Worm (Caenorhabditis elegans): ENCODE data around the gene bus-2.

The bus-2 gene

DNA sequence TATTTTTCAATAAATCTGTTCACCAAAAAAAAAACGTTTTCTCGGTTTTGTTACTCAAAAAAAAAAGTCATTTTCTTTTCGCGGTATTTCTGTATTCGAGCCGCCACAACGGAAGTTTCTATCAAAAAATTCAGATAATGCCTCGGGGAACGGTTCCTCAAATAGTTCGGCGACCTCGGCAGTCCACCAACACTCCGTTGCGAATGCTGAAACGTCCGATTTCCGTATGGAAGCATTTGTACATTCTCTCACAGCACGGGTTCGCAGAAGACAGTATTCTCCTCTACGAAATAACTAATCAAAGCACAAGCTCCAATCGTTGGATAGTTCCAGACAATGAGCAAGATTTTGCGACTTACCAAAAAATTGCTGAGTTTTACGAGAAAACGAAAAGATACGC, 39.7 kb upstream of the bus-2 start, which contains the start of gene Y41D4B.4:
Gene Y41D4B.4 (plus strand): TSS at position 133 of the 400 bp plus-strand sequence.
- no peak for TF ChIP-seq nhr-11 (tag; optimal IDR thresholded peaks at IDR 0.05)
- TF ChIP-seq lin-15B (tag; optimal IDR thresholded peaks at IDR 0.05) = no peak
- no peak for TF ChIP-seq hmg-11 (tag; optimal IDR thresholded peaks at IDR 0.05)
- no peak for TF ChIP-seq pha-4 (tag; optimal IDR thresholded peaks at IDR 0.05)
- TF ChIP-seq pqm-1 (tag; optimal IDR thresholded peaks at IDR 0.05) = no peak
- no peak for TF ChIP-seq ceh-16 (tag; optimal IDR thresholded peaks at IDR 0.05)

ce11 chrIV:1660735-1661134, 39.0 kb upstream of the bus-2 start:
- TF ChIP-seq nhr-28 (tag; optimal IDR thresholded peaks at IDR 0.05) (no peak), nhr-76 (tag; optimal IDR thresholded peaks at IDR 0.05) (no peak), ceh-9 (tag; optimal IDR thresholded peaks at IDR 0.05) (no peak), mml-1 (tag; optimal IDR thresholded peaks at IDR 0.05) (no peak), ZK546.5 (tag; optimal IDR thresholded peaks at IDR 0.05) (no peak), ama-1 (optimal IDR thresholded peaks at IDR 0.05) (no peak), nhr-77 (tag; optimal IDR thresholded peaks at IDR 0.05) (no peak), ceh-28 (tag; optimal IDR thresholded peaks at IDR 0.05) (no peak), sea-2 (GFP tag; optimal IDR thresholded peaks at IDR 0.05) (no peak), egl-27 (tag; optimal IDR thresholded peaks at IDR 0.05) (no peak), lsy-12 (tag; optimal IDR thresholded peaks at IDR 0.05) (no peak), lin-15B (tag; optimal IDR thresholded peaks at IDR 0.05) (no peak), nhr-43 (tag; optimal IDR thresholded peaks at IDR 0.05; ENCODE audit: poor library complexity, severe bottlenecking) (no peak), fos-1 (tag; optimal IDR thresholded peaks at IDR 0.05) (no peak), fkh-10 (GFP tag; optimal IDR thresholded peaks at IDR 0.05) (no peak), R02D3.7 (tag; optimal IDR thresholded peaks at IDR 0.05) (no peak)

DNA sequence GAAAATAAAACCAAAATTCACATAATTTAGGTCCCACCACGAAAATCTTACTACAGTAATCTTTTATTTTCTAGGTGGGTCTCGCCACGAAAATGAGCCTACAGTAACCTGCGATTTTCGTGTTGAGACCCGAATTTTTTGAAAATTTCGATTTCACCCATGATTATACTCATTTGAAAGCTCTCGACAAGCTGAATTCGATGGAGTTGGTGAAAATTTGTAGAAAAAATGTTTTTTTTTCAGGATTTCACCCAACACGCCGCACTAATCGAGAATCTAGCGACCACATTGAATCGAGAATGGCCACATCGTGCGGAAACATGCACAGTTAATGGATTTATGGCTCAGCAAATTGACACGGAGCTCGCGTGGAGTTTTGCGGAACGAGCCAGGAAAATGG, 36.8 kb upstream of the bus-2 start:
- TF ChIP-seq skn-1 (tag; optimal IDR thresholded peaks at IDR 0.05) (no peak), pha-4 (tag; optimal IDR thresholded peaks at IDR 0.05) (no peak), ceh-82 (tag; optimal IDR thresholded peaks at IDR 0.05) (no peak), nhr-237 (tag; optimal IDR thresholded peaks at IDR 0.05) (no peak), fkh-2 (tag; optimal IDR thresholded peaks at IDR 0.05) (no peak), elt-1 (tag; optimal IDR thresholded peaks at IDR 0.05) (no peak), snpc-4 (tag; optimal IDR thresholded peaks at IDR 0.05) (no peak), nfya-1 (tag; optimal IDR thresholded peaks at IDR 0.05; ENCODE audit: insufficient read depth) (no peak), sea-2 (GFP tag; optimal IDR thresholded peaks at IDR 0.05) (no peak), egl-27 (tag; optimal IDR thresholded peaks at IDR 0.05) (no peak), lsy-12 (tag; optimal IDR thresholded peaks at IDR 0.05) (no peak), mdl-1 (tag; optimal IDR thresholded peaks at IDR 0.05) (no peak)

ce11 chrIV:1672398-1672797, 27.3 kb upstream of the bus-2 start, which contains the start of gene Y41D4B.1:
Gene Y41D4B.1, plus strand, starts transcription at chrIV:1672698.
- peak; percentile 15 for TF ChIP-seq fkh-10 (GFP tag; optimal IDR thresholded peaks at IDR 0.05)
- no peak for TF ChIP-seq nhr-67 (tag; optimal IDR thresholded peaks at IDR 0.05)

DNA sequence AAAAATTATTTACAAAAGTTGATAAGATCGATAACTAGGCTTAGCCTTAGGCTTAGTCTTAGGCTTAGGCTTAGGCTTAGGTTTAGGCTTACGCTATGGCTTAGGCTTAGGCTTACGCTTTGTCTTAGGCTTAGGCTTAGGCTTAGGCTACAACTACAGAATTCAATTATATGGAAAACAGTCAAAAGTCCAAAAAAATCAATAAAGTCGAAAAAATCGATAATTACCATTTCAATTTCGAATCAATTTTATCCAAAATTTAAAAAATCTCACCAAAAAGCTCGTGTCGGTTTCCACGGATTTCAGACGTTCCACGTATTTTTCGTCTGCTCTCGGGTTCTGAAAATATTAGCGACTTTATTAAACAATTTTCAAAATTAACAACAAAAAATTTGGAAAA, 22.8 kb upstream of the bus-2 start:
- TF ChIP-seq ceh-28 (tag; optimal IDR thresholded peaks at IDR 0.05) (peak; percentile 59), fkh-2 (tag; optimal IDR thresholded peaks at IDR 0.05) (no peak)

DNA sequence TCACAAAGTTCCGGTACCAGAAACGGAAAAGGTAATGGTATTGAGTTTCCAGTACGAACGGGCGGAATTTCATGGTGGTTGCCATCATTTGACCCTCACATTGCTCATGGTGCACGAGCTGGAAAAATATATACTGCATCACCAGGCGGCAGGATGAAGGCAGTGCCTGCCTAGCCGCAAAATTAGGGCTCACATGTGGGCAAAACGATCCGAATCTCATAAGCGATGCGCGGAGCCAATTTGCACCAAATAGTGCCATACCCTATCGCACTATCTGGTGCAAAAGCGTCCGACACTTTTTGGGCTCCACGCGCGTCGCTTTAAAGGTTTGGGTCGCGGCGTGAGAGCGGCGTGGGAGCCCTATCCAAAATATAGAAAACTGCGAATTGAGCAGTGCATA, 20.5 kb upstream of the bus-2 start:
- no peak for TF ChIP-seq lsy-12 (tag; optimal IDR thresholded peaks at IDR 0.05)
- TF ChIP-seq unc-39 (tag; optimal IDR thresholded peaks at IDR 0.05) = no peak
- TF ChIP-seq egl-27 (tag; optimal IDR thresholded peaks at IDR 0.05) = no peak
- no peak for TF ChIP-seq egl-5 (tag; optimal IDR thresholded peaks at IDR 0.05)

- TF ChIP-seq elt-2 (tag; optimal IDR thresholded peaks at IDR 0.05) = no peak
- TF ChIP-seq pqm-1 (tag; optimal IDR thresholded peaks at IDR 0.05) = no peak
- TF ChIP-seq nfya-1 (tag; optimal IDR thresholded peaks at IDR 0.05; ENCODE audit: insufficient read depth) = no peak
- no peak for TF ChIP-seq ceh-28 (tag; optimal IDR thresholded peaks at IDR 0.05)
- no peak for TF ChIP-seq aly-2 (tag; optimal IDR thresholded peaks at IDR 0.05)
- TF ChIP-seq ZK546.5 (tag; optimal IDR thresholded peaks at IDR 0.05) = no peak
- TF ChIP-seq fkh-2 (tag; optimal IDR thresholded peaks at IDR 0.05) = no peak
- TF ChIP-seq ceh-16 (tag; optimal IDR thresholded peaks at IDR 0.05) = no peak
- TF ChIP-seq nhr-28 (tag; optimal IDR thresholded peaks at IDR 0.05) = no peak
- no peak for TF ChIP-seq R02D3.7 (tag; optimal IDR thresholded peaks at IDR 0.05)
- no peak for TF ChIP-seq ama-1 (optimal IDR thresholded peaks at IDR 0.05)
- no peak for TF ChIP-seq nhr-12 (tag; optimal IDR thresholded peaks at IDR 0.05)
- TF ChIP-seq ztf-11 (tag; optimal IDR thresholded peaks at IDR 0.05) = no peak
- TF ChIP-seq lsy-12 (tag; optimal IDR thresholded peaks at IDR 0.05) = no peak
- TF ChIP-seq nhr-67 (tag; optimal IDR thresholded peaks at IDR 0.05) = no peak
- TF ChIP-seq nhr-76 (tag; optimal IDR thresholded peaks at IDR 0.05) = no peak
- no peak for TF ChIP-seq fkh-10 (GFP tag; optimal IDR thresholded peaks at IDR 0.05)
- no peak for TF ChIP-seq snpc-4 (tag; optimal IDR thresholded peaks at IDR 0.05)
These were observed 17.6 kb upstream of the bus-2 start, which contains the start of gene Y41D4B.24 for ce11 chrIV:1682066-1682465. Gene Y41D4B.24, minus strand, starts transcription at chrIV:1682166.
